Worm (Caenorhabditis elegans) whole organism, late embryonic: Measurements from ENCODE around the gene Y57E12AL.2.

ENCODE experiments used
- ama-1 ChIP-seq: fragments of 150-350 bp; optimal IDR thresholded peaks from 2 replicates; lab custom pipeline; 2014
- nfya-1 ChIP-seq: sonication (generic microtip); optimal IDR thresholded peaks from 2 replicates; lab custom pipeline; 2017; ENCODE audit warnings: missing genetic modification characterization, mild to moderate bottlenecking, missing compliant biosample characterization, antibody characterized with exemption, moderate library complexity
- pros-1 ChIP-seq: fragments of 150-350 bp; optimal IDR thresholded peaks from 2 replicates; lab custom pipeline; 2014; ENCODE audit warnings: missing biosample characterization, missing genetic modification reagents, missing genetic modification characterization

DNA sequence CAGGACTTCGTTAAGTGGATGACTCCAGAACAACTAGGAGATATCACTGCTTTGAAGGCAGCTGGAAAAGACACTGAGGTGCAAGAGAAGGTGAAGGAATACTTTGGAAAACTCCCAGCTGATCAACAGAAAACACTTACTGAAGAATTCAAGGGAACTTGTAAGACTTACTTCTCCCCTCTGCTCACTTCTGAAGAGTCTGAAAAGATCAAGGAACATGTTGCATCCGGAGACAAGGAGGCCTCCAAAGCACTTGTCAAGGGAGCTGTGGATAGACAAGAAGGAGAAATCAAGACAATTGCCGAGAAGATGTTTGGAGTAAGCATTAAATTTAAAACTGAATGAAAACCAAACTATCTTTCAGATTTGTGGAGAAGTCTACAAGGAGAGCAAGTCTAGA lies 21.5 kb downstream of the Y57E12AL.2 start:
- TF ChIP-seq ama-1 (no peak), nfya-1 (tag; lab: Kevin White, UChicago) (no peak), pros-1 (tag; lab: Kevin White, UChicago) (no peak)
